Worm (Caenorhabditis elegans) whole organism, L1 larva: ENCODE measurements around the gene lgc-40.

Source experiments
- ama-1 ChIP-seq: fragments of 150-350 bp; optimal IDR thresholded peaks from 2 replicates; lab custom pipeline; 2014
- mep-1 ChIP-seq: fragments of 150-350 bp; optimal IDR thresholded peaks from 2 replicates; lab custom pipeline; 2014; ENCODE audit warnings: missing biosample characterization, missing genetic modification characterization
- snpc-4 ChIP-seq: fragments of 150-350 bp; optimal IDR thresholded peaks from 2 replicates; lab custom pipeline; 2014; ENCODE audit warnings: missing biosample characterization, missing genetic modification characterization
- unc-130 ChIP-seq: fragments of 150-350 bp; optimal IDR thresholded peaks from 2 replicates; lab custom pipeline; 2017; ENCODE audit warnings: missing biosample characterization, missing genetic modification characterization, inconsistent platforms

DNA sequence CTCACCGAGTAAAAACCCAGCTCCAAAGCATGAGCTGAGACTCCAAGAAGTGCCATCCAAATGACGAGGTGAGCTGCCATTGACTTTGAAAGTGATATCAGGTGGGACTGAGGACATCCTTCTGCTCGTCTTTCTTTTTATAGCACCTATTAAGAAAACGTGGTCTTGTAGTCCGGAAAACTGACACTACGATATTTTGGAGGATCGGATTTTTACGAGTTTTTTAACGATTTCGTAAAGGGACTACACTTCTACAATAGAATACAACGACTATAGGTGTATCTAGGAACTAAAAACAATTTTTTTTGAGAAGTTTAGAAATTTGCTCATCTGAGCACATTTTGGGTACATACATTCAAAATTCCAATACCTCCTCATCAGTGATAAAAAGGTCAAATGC, 17.0 kb upstream of the lgc-40 start, which contains the start of gene nlp-23:
- TF ChIP-seq snpc-4 (tag; lab: Kevin White, UChicago) (no peak), ama-1 (lab: Kevin White, UChicago) (no peak), mep-1 (tag; lab: Kevin White, UChicago) (no peak), unc-130 (no peak)
